Fruit fly (Drosophila melanogaster) whole organism, embryonic: ENCODE measurements around the gene CG10570.
A peak's percentile ranks its signal among the peaks of the same experiment; 100 is the strongest.

ENCODE experiments used
- Atf6 ChIP-seq: fragments of 200-800 bp; sonication (Bioruptor generic); IDR thresholded peaks from 2 replicates; pipeline ENCODE4 v1.3.6; 2022; ENCODE audit warnings: missing biosample characterization, missing genetic modification characterization
- Awh ChIP-seq: fragments of 200-800 bp; sonication (Bioruptor generic); IDR thresholded peaks from 2 replicates; pipeline ENCODE4, ENCODE4 v1.3.6; 2022; ENCODE audit warnings: missing biosample characterization, missing genetic modification characterization
- B-H2 ChIP-seq: fragments of 200-800 bp; sonication (Bioruptor generic); optimal IDR thresholded peaks from 2 replicates; lab custom pipeline; 2018; ENCODE audit warnings: missing biosample characterization, mild to moderate bottlenecking, missing genetic modification characterization
- Blimp-1 ChIP-seq: fragments of 200-800 bp; sonication (Bioruptor generic); optimal IDR thresholded peaks from 3 replicates; lab custom pipeline; 2018; ENCODE audit warnings: missing biosample characterization, missing genetic modification characterization, mild to moderate bottlenecking, moderate library complexity, missing genetic modification reagents
- BtbVII ChIP-seq: fragments of 200-800 bp; sonication (Bioruptor generic); optimal IDR thresholded peaks from 3 replicates; lab custom pipeline; 2017; ENCODE audit warnings: missing biosample characterization, mild to moderate bottlenecking, missing genetic modification characterization
- CG10147 ChIP-seq: fragments of 200-800 bp; sonication (Bioruptor generic); optimal IDR thresholded peaks from 2 replicates; lab custom pipeline; 2019; ENCODE audit warnings: missing biosample characterization, mild to moderate bottlenecking, missing genetic modification characterization, moderate library complexity
- CG10431 ChIP-seq: fragments of 200-800 bp; sonication (Bioruptor generic); optimal IDR thresholded peaks from 3 replicates; lab custom pipeline; 2018; ENCODE audit warnings: missing biosample characterization, mild to moderate bottlenecking, missing genetic modification characterization
- CG11247 ChIP-seq: fragments of 200-800 bp; sonication (Bioruptor generic); IDR thresholded peaks from 2 replicates; pipeline ENCODE4 v1.3.6; 2022; ENCODE audit warnings: missing biosample characterization, missing genetic modification characterization
- CG12942 ChIP-seq: fragments of 200-800 bp; sonication (Bioruptor generic); optimal IDR thresholded peaks from 3 replicates; lab custom pipeline; 2016; ENCODE audit warnings: missing biosample characterization, missing genetic modification characterization
- CG15269 ChIP-seq: fragments of 200-800 bp; sonication (Bioruptor generic); optimal IDR thresholded peaks from 2 replicates; lab custom pipeline; 2018; ENCODE audit warnings: missing biosample characterization, mild to moderate bottlenecking, missing genetic modification characterization, moderate library complexity
- CG1602 ChIP-seq: fragments of 200-800 bp; sonication (Bioruptor generic); optimal IDR thresholded peaks from 3 replicates; lab custom pipeline; 2016; ENCODE audit warnings: missing biosample characterization, missing genetic modification characterization
- CG16779 ChIP-seq: fragments of 200-800 bp; sonication (Bioruptor generic); IDR thresholded peaks from 2 replicates; pipeline ENCODE4 v1.3.6; 2022; ENCODE audit warnings: missing biosample characterization, missing genetic modification characterization
- CG17912 ChIP-seq: fragments of 200-800 bp; sonication (Bioruptor generic); optimal IDR thresholded peaks from 2 replicates; lab custom pipeline; 2018; ENCODE audit warnings: missing biosample characterization, mild to moderate bottlenecking, missing genetic modification characterization
- CG18764 ChIP-seq: fragments of 200-800 bp; sonication (Bioruptor generic); optimal IDR thresholded peaks from 3 replicates; lab custom pipeline; 2016; ENCODE audit warnings: missing biosample characterization, missing genetic modification characterization
- CG30403 ChIP-seq: fragments of 200-800 bp; sonication (Bioruptor generic); optimal IDR thresholded peaks from 3 replicates; lab custom pipeline; 2016; ENCODE audit warnings: missing biosample characterization, missing genetic modification characterization
- CG31388 ChIP-seq: fragments of 200-800 bp; sonication (Bioruptor generic); optimal IDR thresholded peaks from 2 replicates; lab custom pipeline; 2016; ENCODE audit warnings: missing biosample characterization, missing genetic modification characterization
- CG34422 ChIP-seq: fragments of 200-800 bp; sonication (Bioruptor generic); IDR thresholded peaks from 3 replicates; pipeline ENCODE4 v1.3.6; 2022; ENCODE audit warnings: missing biosample characterization, missing genetic modification characterization
- CG5245 ChIP-seq: fragments of 200-800 bp; sonication (Bioruptor generic); optimal IDR thresholded peaks from 3 replicates; lab custom pipeline; 2016; ENCODE audit warnings: missing biosample characterization, missing genetic modification characterization
- CG6854 ChIP-seq: fragments of 200-800 bp; sonication (Bioruptor generic); optimal IDR thresholded peaks from 3 replicates; lab custom pipeline; 2017; ENCODE audit warnings: missing biosample characterization, mild to moderate bottlenecking, missing genetic modification characterization
- CG7556 ChIP-seq: fragments of 200-800 bp; sonication (Bioruptor generic); optimal IDR thresholded peaks from 2 replicates; lab custom pipeline; 2017; ENCODE audit warnings: missing biosample characterization, mild to moderate bottlenecking, missing genetic modification characterization
- CG7987 ChIP-seq: fragments of 200-800 bp; sonication (Bioruptor generic); optimal IDR thresholded peaks from 2 replicates; lab custom pipeline; 2018; ENCODE audit warnings: missing biosample characterization, mild to moderate bottlenecking, missing genetic modification characterization, moderate library complexity
- CG8478 ChIP-seq: fragments of >200 bp; optimal IDR thresholded peaks from 2 replicates; lab custom pipeline; 2018
- Dbx ChIP-seq: fragments of 200-800 bp; sonication (Bioruptor generic); IDR thresholded peaks from 3 replicates; pipeline ENCODE4 v1.3.6; 2022; ENCODE audit warnings: missing biosample characterization, missing genetic modification characterization
- Hey ChIP-seq: fragments of 200-800 bp; sonication (Bioruptor generic); optimal IDR thresholded peaks from 3 replicates; lab custom pipeline; 2018; ENCODE audit warnings: missing biosample characterization, mild to moderate bottlenecking, missing genetic modification characterization
- NC2α ChIP-seq: fragments of 200-800 bp; sonication (Bioruptor generic); optimal IDR thresholded peaks from 2 replicates; lab custom pipeline; 2016; ENCODE audit warnings: missing biosample characterization, missing genetic modification characterization
- TFAM ChIP-seq: fragments of 200-800 bp; sonication (Bioruptor generic); optimal IDR thresholded peaks from 2 replicates; lab custom pipeline; 2017; ENCODE audit warnings: missing biosample characterization, missing genetic modification characterization, inconsistent platforms
- Xbp1 ChIP-seq: fragments of 200-800 bp; sonication (Bioruptor generic); optimal IDR thresholded peaks from 3 replicates; lab custom pipeline; 2016; ENCODE audit warnings: missing biosample characterization, mild to moderate bottlenecking, missing genetic modification characterization
- chinmo ChIP-seq: fragments of 200-800 bp; sonication (Bioruptor generic); IDR thresholded peaks from 4 replicates; pipeline ENCODE4 v1.3.6; 2022; ENCODE audit warnings: missing biosample characterization, missing genetic modification characterization; ENCODE audit not compliant: partially characterized antibody
- crol ChIP-seq: fragments of 200-800 bp; sonication (Bioruptor generic); IDR thresholded peaks from 2 replicates; pipeline ENCODE4 v1.3.6; 2022; ENCODE audit warnings: missing biosample characterization, missing genetic modification characterization
- gcm2 ChIP-seq: fragments of 200-800 bp; sonication (Bioruptor generic); optimal IDR thresholded peaks from 2 replicates; lab custom pipeline; 2016; ENCODE audit warnings: missing biosample characterization, missing genetic modification characterization
- gsb-n ChIP-seq: fragments of 200-800 bp; sonication (Bioruptor generic); optimal IDR thresholded peaks from 3 replicates; lab custom pipeline; 2018; ENCODE audit warnings: missing biosample characterization, mild to moderate bottlenecking, missing genetic modification characterization
- hbn ChIP-seq: fragments of 200-800 bp; sonication (Bioruptor generic); IDR thresholded peaks from 2 replicates; pipeline ENCODE4 v1.3.6; 2022; ENCODE audit warnings: missing biosample characterization, missing genetic modification characterization; ENCODE audit not compliant: partially characterized antibody
- lilli ChIP-seq: fragments of 200-800 bp; sonication (Bioruptor generic); optimal IDR thresholded peaks from 3 replicates; lab custom pipeline; 2016; ENCODE audit warnings: missing biosample characterization, missing genetic modification characterization
- mirr ChIP-seq: fragments of 200-800 bp; sonication (Bioruptor generic); optimal IDR thresholded peaks from 3 replicates; lab custom pipeline; 2018; ENCODE audit warnings: missing biosample characterization, mild to moderate bottlenecking, missing genetic modification characterization
- nerfin-1 ChIP-seq: fragments of 200-800 bp; sonication (Bioruptor generic); optimal IDR thresholded peaks from 3 replicates; lab custom pipeline; 2019; ENCODE audit warnings: missing biosample characterization, mild to moderate bottlenecking, missing genetic modification characterization, moderate library complexity
- nom ChIP-seq: fragments of 200-800 bp; sonication (Bioruptor generic); optimal IDR thresholded peaks from 2 replicates; lab custom pipeline; 2017; ENCODE audit warnings: missing biosample characterization, missing genetic modification characterization, mild to moderate bottlenecking, moderate library complexity, missing genetic modification reagents
- oc ChIP-seq: fragments of 200-800 bp; sonication (Bioruptor generic); optimal IDR thresholded peaks from 2 replicates; lab custom pipeline; 2018; ENCODE audit warnings: missing biosample characterization, mild to moderate bottlenecking, missing genetic modification characterization, moderate library complexity
- pan ChIP-seq, 4 experiments: fragments of >200 bp in 3 of 4; fragments of 200-800 bp in 1 of 4; sonication (Bioruptor generic) in 1 of 4; optimal IDR thresholded peaks in 3 of 4; IDR thresholded peaks in 1 of 4; 2 replicates each; pipeline versions ENCODE4 v1.3.6 to Lab custom; 2017 to 2022; ENCODE audit warnings: missing biosample characterization in 2 of 4, missing genetic modification characterization in 2 of 4, mixed read lengths in 1 of 4
- pb ChIP-seq: fragments of 200-800 bp; sonication (Bioruptor generic); optimal IDR thresholded peaks from 3 replicates; lab custom pipeline; 2016; ENCODE audit warnings: missing biosample characterization, missing genetic modification characterization
- phol ChIP-seq: fragments of 200-800 bp; sonication (Bioruptor generic); optimal IDR thresholded peaks from 3 replicates; lab custom pipeline; 2018; ENCODE audit warnings: missing biosample characterization, mild to moderate bottlenecking, missing genetic modification characterization, moderate library complexity
- pros ChIP-seq: fragments of 200-800 bp; sonication (Bioruptor generic); optimal IDR thresholded peaks from 3 replicates; lab custom pipeline; 2019; ENCODE audit warnings: missing biosample characterization, mild to moderate bottlenecking, missing genetic modification characterization, moderate library complexity
- pum ChIP-seq: fragments of 200-800 bp; sonication (Bioruptor generic); optimal IDR thresholded peaks from 2 replicates; lab custom pipeline; 2016; ENCODE audit warnings: missing biosample characterization, missing genetic modification characterization
- tll ChIP-seq, 2 experiments: fragments of 200-800 bp in 1 of 2; fragments of >200 bp in 1 of 2; sonication (Bioruptor generic) in 1 of 2; optimal IDR thresholded peaks; 2 replicates each; lab custom pipeline; 2017 to 2019; ENCODE audit warnings: missing biosample characterization in 2 of 2, missing genetic modification characterization in 2 of 2, mild to moderate bottlenecking in 1 of 2, moderate library complexity in 1 of 2
- tna ChIP-seq: fragments of 200-800 bp; sonication (Bioruptor generic); IDR thresholded peaks from 2 replicates; pipeline ENCODE4 v1.3.6; 2022; ENCODE audit warnings: missing biosample characterization, missing genetic modification characterization; ENCODE audit not compliant: partially characterized antibody

CG10570 gene

DNA sequence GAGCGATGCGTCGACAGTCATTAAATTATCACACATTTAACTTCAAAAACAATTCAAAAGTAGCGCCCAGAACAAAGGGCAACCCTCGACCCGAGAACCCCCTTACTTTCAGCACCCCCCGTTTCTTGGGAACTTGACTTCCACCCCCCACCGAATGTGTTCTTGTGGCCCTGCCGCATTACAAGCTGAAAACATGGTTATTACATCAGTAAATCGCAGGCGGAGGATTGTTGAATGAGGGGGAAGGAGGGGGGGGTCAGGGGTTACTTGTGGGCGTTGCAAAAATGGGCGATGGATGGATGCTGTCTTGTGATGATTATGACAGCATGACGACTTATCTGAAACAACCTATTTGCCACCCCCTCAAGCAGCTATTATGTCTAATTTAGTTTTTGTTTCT lies 4.1 kb upstream of the CG10570 start (continued):
- TF ChIP-seq tna (GFP tag; lab: Robert Waterston, UW) (no peak), mirr (GFP tag; lab: Kevin White, UChicago) (peak; percentile 88), BtbVII (GFP tag; lab: Kevin White, UChicago) (no peak), nerfin-1 (tag; lab: Kevin White, UChicago) (peak; percentile 11), CG10147 (GFP tag; lab: Kevin White, UChicago) (no peak), crol (peak; percentile 83), B-H2 (GFP tag; lab: Kevin White, UChicago) (no peak), pb (GFP tag; lab: Kevin White, UChicago) (no peak), Hey (peak; percentile 18)

DNA sequence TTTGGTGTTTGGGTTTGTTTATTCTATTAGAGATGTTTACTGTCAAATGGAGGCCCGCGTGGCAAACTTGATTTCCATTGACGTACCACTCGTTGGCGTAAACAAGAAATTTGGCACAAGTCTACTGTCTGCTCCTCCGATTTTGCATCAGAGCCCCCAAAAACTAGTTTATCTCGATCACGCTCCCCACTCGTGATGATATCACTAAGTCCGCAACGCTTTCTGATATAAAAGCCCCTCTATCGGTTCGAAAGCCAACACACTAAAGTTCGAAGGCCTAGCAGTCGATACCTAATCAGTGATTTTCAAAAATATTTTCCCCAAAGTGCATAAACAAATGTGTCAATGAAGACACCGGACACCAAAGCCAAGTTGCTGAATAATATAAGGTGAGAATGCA lies 1.7 kb upstream of the CG10570 start:
- TF ChIP-seq CG7987 (GFP tag; lab: Kevin White, UChicago) (peak; percentile 95), chinmo (GFP tag; lab: Robert Waterston, UW) (0 out of 4 replicates have a peak, but pooled peaks have one; percentile 46), gcm2 (GFP tag; lab: Kevin White, UChicago) (no peak), Hey (no peak)

DNA sequence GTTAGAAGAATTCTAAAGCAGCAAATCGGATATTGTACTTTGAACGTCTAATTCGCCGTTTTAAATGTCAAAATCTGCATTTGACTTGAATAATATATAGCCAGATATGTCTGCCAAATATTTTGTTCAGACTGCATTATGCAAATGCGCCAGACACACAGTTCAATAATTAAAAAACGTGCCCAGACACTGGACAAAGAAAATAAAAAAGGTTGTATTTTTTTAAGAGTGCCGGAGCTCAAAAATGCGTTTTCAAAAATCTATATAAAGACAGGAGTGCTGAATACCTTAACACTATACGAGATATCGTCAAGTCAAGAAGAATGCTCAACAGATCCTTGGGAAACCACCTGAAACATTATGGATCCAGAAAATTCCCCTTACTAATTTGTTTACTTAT lies 1.3 kb upstream of the CG10570 start, which contains the start of the genes CG17325 and CG42305:
TSS of gene CG17325 (plus strand) at position 301 of the 400 bp plus-strand sequence.
TSS of gene CG42305 (plus strand) at position 301 of the 400 bp plus-strand sequence.
- TF ChIP-seq tll (GFP tag; optimal IDR thresholded peaks at IDR 0.05; lab: Kevin White, UChicago) (no peak), nom (no peak), CG8478 (lab: Kevin White, UChicago) (no peak), hbn (GFP tag; lab: Robert Waterston, UW) (no peak), CG12942 (GFP tag; lab: Kevin White, UChicago) (no peak), pum (GFP tag; lab: Kevin White, UChicago) (no peak), CG10431 (GFP tag; lab: Kevin White, UChicago) (no peak), Dbx (GFP tag; lab: Robert Waterston, UW) (no peak), Xbp1 (GFP tag; lab: Kevin White, UChicago) (no peak)

DNA sequence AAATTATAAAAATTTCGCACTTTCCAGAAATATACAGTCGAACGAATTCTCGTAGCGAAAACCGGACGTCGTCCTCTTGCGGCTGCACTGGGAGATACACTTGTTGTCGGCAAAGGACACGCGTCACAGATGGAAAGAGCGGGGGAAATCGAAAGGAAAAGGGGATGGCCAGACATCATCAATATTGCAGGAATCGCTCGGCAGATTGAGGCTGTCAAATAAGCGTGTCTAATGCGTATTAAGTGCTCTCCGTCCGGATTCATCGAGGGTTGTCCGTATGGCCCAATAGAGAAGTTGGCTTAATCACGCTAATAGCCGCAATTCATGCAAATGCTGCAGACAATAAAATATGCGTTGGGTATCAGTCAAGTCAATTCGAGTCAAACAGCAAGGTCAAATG lies 1.6 kb downstream of the CG10570 start:
- peak; percentile 17 for TF ChIP-seq oc (tag; lab: Kevin White, UChicago)
- peak; percentile 10 for TF ChIP-seq pros (GFP tag; lab: Kevin White, UChicago)
- TF ChIP-seq Hey = peak; percentile 62
- TF ChIP-seq CG5245 (GFP tag; lab: Kevin White, UChicago) = no peak
- no peak for TF ChIP-seq Atf6 (GFP tag; lab: Robert Waterston, UW)
- TF ChIP-seq CG17912 = no peak
- no peak for TF ChIP-seq CG34422 (GFP tag; lab: Robert Waterston, UW)
- no peak for TF ChIP-seq Blimp-1 (GFP tag; lab: Kevin White, UChicago)
- no peak for TF ChIP-seq pan (optimal IDR thresholded peaks at IDR 0.05; lab: Kevin White, UChicago)
- TF ChIP-seq pan (GFP tag; optimal IDR thresholded peaks at IDR 0.05 in 1 of 2, IDR thresholded peaks at IDR 0.05 in 1 of 2) = no peak
- TF ChIP-seq gsb-n = peak; percentile 67
- TF ChIP-seq CG16779 (GFP tag; lab: Robert Waterston, UW) = no peak

DNA sequence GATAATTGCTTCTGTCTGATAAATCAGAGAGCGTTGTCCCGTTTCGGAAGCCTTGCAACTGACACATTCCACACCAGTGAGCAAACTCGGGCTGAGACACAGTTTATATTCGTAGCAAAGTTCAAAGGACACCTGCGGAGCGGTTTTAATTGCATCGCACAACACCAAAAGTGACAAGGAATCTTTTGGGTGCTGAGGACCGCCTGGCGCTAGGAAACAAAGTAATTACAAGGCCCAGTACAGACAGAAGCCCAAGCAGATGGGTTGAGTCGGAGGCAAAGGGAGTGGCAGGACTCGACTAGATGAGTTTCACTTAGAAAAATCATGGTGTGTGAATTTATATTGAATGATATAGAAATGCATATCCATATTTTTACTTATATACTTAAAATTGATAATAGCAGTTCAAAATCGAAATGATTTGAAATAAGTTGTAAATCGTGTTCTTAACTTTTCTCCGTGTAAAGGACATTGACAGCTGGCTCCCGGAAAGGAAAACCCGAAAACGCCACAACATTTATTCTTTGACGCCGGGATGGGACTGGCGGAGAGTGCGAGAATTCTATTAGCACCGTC lies 2.2 kb downstream of the CG10570 start:
- TF ChIP-seq CG18764 (GFP tag; lab: Kevin White, UChicago) = no peak
- TF ChIP-seq phol (tag; lab: Kevin White, UChicago) = peak; percentile 40
- TF ChIP-seq CG6854 (GFP tag; lab: Kevin White, UChicago) = no peak
- TF ChIP-seq CG31388 = no peak
- TF ChIP-seq CG15269 (tag; lab: Kevin White, UChicago) = peak; percentile 19
- TF ChIP-seq CG7556 (GFP tag; lab: Kevin White, UChicago) = peak; percentile 39
- no peak for TF ChIP-seq TFAM (GFP tag; lab: Kevin White, UChicago)
- TF ChIP-seq NC2α (GFP tag; lab: Kevin White, UChicago) = no peak
- TF ChIP-seq CG30403 = peak; percentile 31
- no peak for TF ChIP-seq CG1602 (GFP tag; lab: Kevin White, UChicago)
- no peak for TF ChIP-seq CG11247 (GFP tag; lab: Robert Waterston, UW)
- peak; percentile 6 for TF ChIP-seq lilli
- peak; percentile 57; the same call in 1 of the 2 replicates for TF ChIP-seq Awh
